Fruit fly (Drosophila melanogaster): Measurements from ENCODE around the gene CG13962.

Gene CG13962

dm6 chr2L:19763773-19764580 is 50.4 kb downstream of the CG13962 start, which contains the start of gene fbp (continued):
- peak; percentile 54 for TF ChIP-seq lz (GFP tag; optimal IDR thresholded peaks at IDR 0.05)
- TF ChIP-seq CG11762 (GFP tag; optimal IDR thresholded peaks at IDR 0.05; ENCODE audit: insufficient read depth), result peak; percentile 52
- TF ChIP-seq fd59A (GFP tag; optimal IDR thresholded peaks at IDR 0.05), result peak; percentile 77
- peak; percentile 41 for TF ChIP-seq CG7368 (GFP tag; optimal IDR thresholded peaks at IDR 0.05)
- TF ChIP-seq CG11902 (GFP tag; optimal IDR thresholded peaks at IDR 0.05), result peak; percentile 68
- TF ChIP-seq svp (GFP tag), result peak; percentile 85
- peak; percentile 30 for TF ChIP-seq CG9139 (GFP tag; optimal IDR thresholded peaks at IDR 0.05)
- peak; percentile 50 for TF ChIP-seq Hr39 (GFP tag; optimal IDR thresholded peaks at IDR 0.05)
- TF ChIP-seq CG15336 (GFP tag; IDR thresholded peaks at IDR 0.05), result peak; percentile 39; the same call in 1 of the 2 replicates
- TF ChIP-seq dac (GFP tag; optimal IDR thresholded peaks at IDR 0.05), result peak; percentile 56

All from whole organism, prepupa.